Fruit fly (Drosophila melanogaster): ENCODE measurements around the gene Dus4.

The Dus4 gene

dm6 chr2L:19045111-19045560 lies 18.0 kb upstream of the Dus4 start, which contains the start of the genes Ttc19 and Acn (continued):
- TF ChIP-seq Usf (GFP tag; optimal IDR thresholded peaks at IDR 0.05) (peak; percentile 32), CG17385 (GFP tag; optimal IDR thresholded peaks at IDR 0.05) (peak; percentile 82), CG1024 (GFP tag; IDR thresholded peaks at IDR 0.05) (peak; percentile 56), CG7357 (GFP tag; IDR thresholded peaks at IDR 0.05) (peak; percentile 49; the same call in 1 of the 3 replicates), Ptx1 (GFP tag; IDR thresholded peaks at IDR 0.05) (peak; percentile 86), ind (GFP tag; optimal IDR thresholded peaks at IDR 0.05) (peak; percentile 80), Scr (GFP tag; IDR thresholded peaks at IDR 0.05; ENCODE audit: partially characterized antibody) (peak; percentile 98), gsb-n (tag; optimal IDR thresholded peaks at IDR 0.05) (no peak), CG9932 (GFP tag; IDR thresholded peaks at IDR 0.05) (peak; percentile 92), sima (GFP tag; optimal IDR thresholded peaks at IDR 0.05) (no peak), pb (GFP tag; optimal IDR thresholded peaks at IDR 0.05) (peak; percentile 78), CG17612 (GFP tag; IDR thresholded peaks at IDR 0.05) (peak; percentile 34; the same call in 1 of the 2 replicates), CG32767 (GFP tag; IDR thresholded peaks at IDR 0.05) (peak; percentile 50), Stat92E (GFP tag; optimal IDR thresholded peaks at IDR 0.05) (peak in 1 of 3 experiments; percentile 8), corto (GFP tag; optimal IDR thresholded peaks at IDR 0.05) (no peak), ATbp (GFP tag; optimal IDR thresholded peaks at IDR 0.05) (no peak), CG15011 (GFP tag; optimal IDR thresholded peaks at IDR 0.05) (no peak), CG9817 (tag; optimal IDR thresholded peaks at IDR 0.05) (peak; percentile 88), CG13296 (GFP tag; optimal IDR thresholded peaks at IDR 0.05) (peak; percentile 75), maf-S (GFP tag; optimal IDR thresholded peaks at IDR 0.05) (peak; percentile 89), D19B (GFP tag; optimal IDR thresholded peaks at IDR 0.05) (peak; percentile 44), CG11247 (GFP tag; IDR thresholded peaks at IDR 0.05) (peak; percentile 85), CG42726 (GFP tag; IDR thresholded peaks at IDR 0.05; ENCODE audit: partially characterized antibody) (peak; percentile 92), twi (tag; optimal IDR thresholded peaks at IDR 0.05) (peak; percentile 60), ci (GFP tag; IDR thresholded peaks at IDR 0.05) (peak; percentile 83), run (tag; optimal IDR thresholded peaks at IDR 0.05) (no peak), CG1603 (tag; optimal IDR thresholded peaks at IDR 0.05) (peak; percentile 86), CG6813 (GFP tag; optimal IDR thresholded peaks at IDR 0.05) (peak; percentile 23), Hand (GFP tag; optimal IDR thresholded peaks at IDR 0.05) (peak; percentile 17), Kr (GFP tag; optimal IDR thresholded peaks at IDR 0.05) (no peak), CG11696 (GFP tag; IDR thresholded peaks at IDR 0.05) (peak; percentile 44; the same call in 1 of the 2 replicates), ro (GFP tag; IDR thresholded peaks at IDR 0.05) (peak; percentile 8; the same call in 1 of the 2 replicates), CG13123 (GFP tag; optimal IDR thresholded peaks at IDR 0.05) (peak; percentile 65), HLHmδ (GFP tag; optimal IDR thresholded peaks at IDR 0.05) (no peak), caup (GFP tag; optimal IDR thresholded peaks at IDR 0.05; ENCODE audit: severe bottlenecking) (peak; percentile 71), CG9797 (GFP tag; optimal IDR thresholded peaks at IDR 0.05) (peak; percentile 39), Spps (tag; optimal IDR thresholded peaks at IDR 0.05) (peak; percentile 65), org-1 (GFP tag; optimal IDR thresholded peaks at IDR 0.05) (no peak), CkIIα-i1 (GFP tag; IDR thresholded peaks at IDR 0.05) (no peak), btn (GFP tag; optimal IDR thresholded peaks at IDR 0.05) (peak; percentile 56), Bgb (GFP tag; IDR thresholded peaks at IDR 0.05; ENCODE audit: partially characterized antibody) (peak; percentile 95), Adf1 (GFP tag; IDR thresholded peaks at IDR 0.05) (peak; percentile 70), CG13894 (tag; optimal IDR thresholded peaks at IDR 0.05) (no peak), Nf-YC (tag; optimal IDR thresholded peaks at IDR 0.05) (peak; percentile 71), aop (GFP tag; IDR thresholded peaks at IDR 0.05) (0 out of 2 replicates have a peak, but pooled peaks have one; percentile 20), NC2α (GFP tag; optimal IDR thresholded peaks at IDR 0.05) (peak; percentile 76), trem (tag; optimal IDR thresholded peaks at IDR 0.05) (peak; percentile 90), pros (GFP tag; optimal IDR thresholded peaks at IDR 0.05) (no peak), CG5245 (GFP tag; optimal IDR thresholded peaks at IDR 0.05) (peak; percentile 61), mirr (GFP tag; optimal IDR thresholded peaks at IDR 0.05) (peak; percentile 39)

Data from whole organism, embryonic.